Worm (Caenorhabditis elegans) whole organism, L1 larva: Measurements from ENCODE around the gene Y38F1A.2.

Experiments used
- C34B4.2 ChIP-seq: sonication (generic microtip); optimal IDR thresholded peaks from 2 replicates; lab custom pipeline; 2017; ENCODE audit warnings: mild to moderate bottlenecking, missing genetic modification characterization, missing compliant biosample characterization
- Y116A8C.19 ChIP-seq: sonication (generic microtip); optimal IDR thresholded peaks from 2 replicates; lab custom pipeline; 2016; ENCODE audit warnings: missing compliant biosample characterization, missing genetic modification characterization, borderline replicate concordance
- aha-1 ChIP-seq: fragments of 150-350 bp; optimal IDR thresholded peaks from 2 replicates; lab custom pipeline; 2014; ENCODE audit warnings: missing biosample characterization, missing genetic modification characterization
- blmp-1 ChIP-seq: fragments of 150-350 bp; optimal IDR thresholded peaks from 2 replicates; lab custom pipeline; 2014; ENCODE audit warnings: missing biosample characterization, missing genetic modification characterization
- ceh-82 ChIP-seq, 3 experiments: fragments of 150-350 bp in 1 of 3; sonication (generic microtip) in 2 of 3; optimal IDR thresholded peaks; 2 replicates each; lab custom pipeline; 2014 to 2017; ENCODE audit warnings: missing biosample characterization in 3 of 3, missing genetic modification characterization in 3 of 3
- efl-1 ChIP-seq, 4 experiments: fragments of 150-350 bp; optimal IDR thresholded peaks in 3 of 4; peaks in 1 of 4; 1 replicate in 1 of 4; 2 replicates in 3 of 4; lab custom pipeline; 2014; ENCODE audit warnings: missing biosample characterization in 2 of 4, missing genetic modification characterization in 2 of 4, missing genetic modification reagents in 2 of 4
- egl-27 ChIP-seq, 2 experiments: fragments of 150-350 bp in 1 of 2; sonication (generic microtip); optimal IDR thresholded peaks; 3 replicates each; lab custom pipeline; 2017 to 2018; ENCODE audit warnings: missing biosample characterization in 2 of 2, missing genetic modification characterization in 2 of 2, missing genetic modification reagents in 2 of 2
- elt-3 ChIP-seq, 6 experiments: fragments of 150-350 bp in 1 of 6; sonication (generic microtip); optimal IDR thresholded peaks; 2 replicates each; lab custom pipeline; 2017 to 2018; ENCODE audit warnings: missing biosample characterization in 6 of 6, missing genetic modification characterization in 6 of 6, inconsistent platforms in 1 of 6
- fkh-10 ChIP-seq: sonication (generic microtip); optimal IDR thresholded peaks from 2 replicates; lab custom pipeline; 2017; ENCODE audit warnings: missing biosample characterization, missing genetic modification reagents, missing genetic modification characterization
- grh-1 ChIP-seq: fragments of 200-800 bp; sonication (Bioruptor generic); IDR thresholded peaks from 2 replicates; pipeline ENCODE4 v1.3.6; 2022; ENCODE audit warnings: missing genetic modification reagents, missing genetic modification characterization, missing compliant biosample characterization
- hlh-17 ChIP-seq: fragments of 200-800 bp; sonication (Bioruptor generic); optimal IDR thresholded peaks from 2 replicates; lab custom pipeline; 2018; ENCODE audit warnings: missing genetic modification characterization, mild to moderate bottlenecking, missing compliant biosample characterization, moderate library complexity, borderline replicate concordance
- hlh-4 ChIP-seq: sonication (generic microtip); optimal IDR thresholded peaks from 2 replicates; lab custom pipeline; 2016; ENCODE audit warnings: mild to moderate bottlenecking, missing genetic modification characterization, missing compliant biosample characterization
- lin-13 ChIP-seq: fragments of 150-350 bp; optimal IDR thresholded peaks from 2 replicates; lab custom pipeline; 2014; ENCODE audit warnings: missing biosample characterization, missing genetic modification reagents, missing genetic modification characterization
- lin-14 ChIP-seq: fragments of 200-800 bp; sonication (Bioruptor generic); optimal IDR thresholded peaks from 2 replicates; lab custom pipeline; 2018; ENCODE audit warnings: mild to moderate bottlenecking, missing genetic modification characterization, moderate library complexity, missing compliant biosample characterization
- lir-3 ChIP-seq: sonication (generic microtip); optimal IDR thresholded peaks from 2 replicates; lab custom pipeline; 2016; ENCODE audit warnings: mild to moderate bottlenecking, missing genetic modification characterization, moderate library complexity, missing compliant biosample characterization; ENCODE audit not compliant: poor library complexity
- mab-9 ChIP-seq: fragments of 200-800 bp; sonication (Bioruptor generic); IDR thresholded peaks from 2 replicates; pipeline ENCODE4 v1.3.6; 2022; ENCODE audit warnings: missing genetic modification reagents, missing genetic modification characterization, missing compliant biosample characterization
- mef-2 ChIP-seq: fragments of 150-350 bp; optimal IDR thresholded peaks from 2 replicates; lab custom pipeline; 2014; ENCODE audit warnings: missing biosample characterization, missing genetic modification characterization
- nhr-11 ChIP-seq: fragments of 150-350 bp; optimal IDR thresholded peaks from 2 replicates; lab custom pipeline; 2014; ENCODE audit warnings: missing biosample characterization, missing genetic modification characterization
- nhr-12 ChIP-seq: sonication (generic microtip); optimal IDR thresholded peaks from 2 replicates; lab custom pipeline; 2017; ENCODE audit warnings: missing biosample characterization, missing genetic modification characterization
- nhr-28 ChIP-seq: fragments of 150-350 bp; optimal IDR thresholded peaks from 2 replicates; lab custom pipeline; 2014; ENCODE audit warnings: missing biosample characterization, missing genetic modification characterization
- nhr-84 ChIP-seq: sonication (generic microtip); optimal IDR thresholded peaks from 2 replicates; lab custom pipeline; 2017; ENCODE audit warnings: missing biosample characterization, missing genetic modification characterization
- nhr-85 ChIP-seq: sonication (generic microtip); peaks from one replicate; lab custom pipeline; 2016; ENCODE audit warnings: missing genetic modification characterization, inconsistent platforms, missing compliant biosample characterization
- pqm-1 ChIP-seq: sonication (generic microtip); optimal IDR thresholded peaks from 3 replicates; lab custom pipeline; 2017; ENCODE audit warnings: missing biosample characterization, missing genetic modification characterization
- sox-4 ChIP-seq: sonication (generic microtip); optimal IDR thresholded peaks from 2 replicates; lab custom pipeline; 2016; ENCODE audit warnings: missing genetic modification characterization, missing compliant biosample characterization
- sptf-1 ChIP-seq: fragments of 150-350 bp; optimal IDR thresholded peaks from 2 replicates; lab custom pipeline; 2014; ENCODE audit warnings: missing biosample characterization, missing genetic modification characterization
- sup-37 ChIP-seq: fragments of 200-800 bp; sonication (Bioruptor generic); optimal IDR thresholded peaks from 2 replicates; lab custom pipeline; 2018; ENCODE audit warnings: mild to moderate bottlenecking, missing genetic modification characterization, missing compliant biosample characterization
- tbx-2 ChIP-seq: sonication (generic microtip); optimal IDR thresholded peaks from 2 replicates; lab custom pipeline; 2016; ENCODE audit warnings: missing genetic modification characterization, missing compliant biosample characterization
- unc-30 ChIP-seq: sonication (generic microtip); optimal IDR thresholded peaks from 2 replicates; lab custom pipeline; 2017; ENCODE audit warnings: missing biosample characterization, missing genetic modification characterization
- vab-15 ChIP-seq: sonication (generic microtip); optimal IDR thresholded peaks from 2 replicates; lab custom pipeline; 2017; ENCODE audit warnings: missing genotype, mild to moderate bottlenecking, missing genetic modification characterization, missing compliant biosample characterization
- xbp-1 ChIP-seq: sonication (generic microtip); optimal IDR thresholded peaks from 2 replicates; lab custom pipeline; 2016; ENCODE audit warnings: missing genetic modification characterization, missing compliant biosample characterization
- zag-1 ChIP-seq: fragments of 150-350 bp; optimal IDR thresholded peaks from 2 replicates; lab custom pipeline; 2014; ENCODE audit warnings: missing biosample characterization, missing genetic modification characterization
- ztf-11 ChIP-seq, 2 experiments: sonication (generic microtip); optimal IDR thresholded peaks; 2 replicates each; lab custom pipeline; 2016 to 2017; ENCODE audit warnings: missing genetic modification characterization in 2 of 2, missing biosample characterization in 1 of 2, missing compliant biosample characterization in 1 of 2

The Y38F1A.2 gene

DNA sequence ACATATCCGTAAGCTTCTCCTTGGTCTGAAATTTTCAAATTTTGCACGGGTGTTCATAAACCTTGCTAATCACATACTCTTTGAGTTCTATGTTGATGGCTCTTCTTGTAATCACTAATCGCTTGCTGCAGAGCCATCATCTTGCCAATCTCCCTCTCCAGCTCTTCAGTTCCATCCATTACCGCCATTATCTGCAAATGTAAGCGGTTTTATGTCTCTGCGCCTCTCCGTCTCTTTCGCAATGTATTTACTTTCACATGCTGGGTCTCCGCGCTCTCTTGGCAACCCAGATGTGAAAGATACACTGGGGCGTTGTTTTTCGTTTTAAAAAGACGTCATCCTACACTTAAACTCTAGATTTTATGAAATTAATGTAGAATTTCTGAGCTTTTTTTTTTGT, 1.5 kb upstream of the Y38F1A.2 start (continued):
- TF ChIP-seq aha-1 (tag; lab: Kevin White, UChicago) (no peak), fkh-10 (GFP tag; lab: Kevin White, UChicago) (no peak), efl-1 (optimal IDR thresholded peaks at IDR 0.05; lab: Kevin White, UChicago) (peak; percentile 59 to 73), efl-1 (GFP tag; optimal IDR thresholded peaks at IDR 0.05 in 1 of 2; lab: Kevin White, UChicago) (peak in 1 of 2 experiments; percentile 41), zag-1 (tag; lab: Kevin White, UChicago) (no peak)

DNA sequence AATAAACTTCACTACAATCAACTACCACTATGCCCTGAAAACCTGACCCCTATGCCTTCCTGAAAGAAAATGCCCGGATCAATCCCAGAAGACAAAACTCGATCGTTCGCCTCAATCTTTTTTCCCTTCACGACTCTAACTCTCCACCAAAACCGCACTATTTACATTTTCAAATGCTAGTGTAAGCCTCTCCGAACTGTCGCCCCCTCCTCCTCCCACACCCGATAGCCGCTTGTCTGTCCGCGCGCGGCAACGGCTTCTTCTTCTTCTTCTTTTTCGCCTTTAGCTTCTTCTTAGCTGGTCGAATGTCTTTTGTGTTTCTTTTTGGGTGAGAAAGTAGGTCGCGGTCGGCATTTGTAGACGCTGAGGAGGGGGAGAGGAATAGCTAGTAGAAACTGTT, 5.4 kb downstream of the Y38F1A.2 start:
- TF ChIP-seq blmp-1 (tag; lab: Kevin White, UChicago) = peak; percentile 70
- no peak for TF ChIP-seq nhr-28 (tag; lab: Kevin White, UChicago)
- no peak for TF ChIP-seq lir-3 (tag; lab: Kevin White, UChicago)
- TF ChIP-seq tbx-2 = no peak
- TF ChIP-seq Y116A8C.19 (tag; lab: Kevin White, UChicago) = no peak
- TF ChIP-seq nhr-12 (tag; lab: Kevin White, UChicago) = no peak

DNA sequence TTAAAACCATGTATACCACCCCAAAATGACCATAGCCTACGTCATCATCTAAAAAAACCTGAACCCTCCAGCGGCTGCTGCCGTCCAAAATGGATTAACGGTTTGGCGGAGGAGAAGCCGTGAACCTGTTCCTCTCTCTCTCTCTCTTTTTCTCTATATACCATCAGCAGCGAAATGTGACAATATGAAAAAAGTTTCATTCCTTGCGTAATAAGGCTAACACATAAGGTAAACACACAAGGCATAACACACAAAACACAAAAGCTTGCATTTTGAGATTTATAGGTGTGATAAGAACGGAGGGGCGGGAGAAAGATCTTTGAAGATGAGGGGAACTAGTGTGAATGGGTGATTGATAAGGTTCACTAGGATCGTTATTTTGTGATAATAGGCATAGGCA, 6.5 kb downstream of the Y38F1A.2 start:
- TF ChIP-seq lir-3 (tag; lab: Kevin White, UChicago) = no peak
- no peak for TF ChIP-seq aha-1 (tag; lab: Kevin White, UChicago)
- peak; percentile 25 for TF ChIP-seq nhr-85 (tag; lab: Kevin White, UChicago)
- TF ChIP-seq blmp-1 (tag; lab: Kevin White, UChicago) = peak; percentile 34

DNA sequence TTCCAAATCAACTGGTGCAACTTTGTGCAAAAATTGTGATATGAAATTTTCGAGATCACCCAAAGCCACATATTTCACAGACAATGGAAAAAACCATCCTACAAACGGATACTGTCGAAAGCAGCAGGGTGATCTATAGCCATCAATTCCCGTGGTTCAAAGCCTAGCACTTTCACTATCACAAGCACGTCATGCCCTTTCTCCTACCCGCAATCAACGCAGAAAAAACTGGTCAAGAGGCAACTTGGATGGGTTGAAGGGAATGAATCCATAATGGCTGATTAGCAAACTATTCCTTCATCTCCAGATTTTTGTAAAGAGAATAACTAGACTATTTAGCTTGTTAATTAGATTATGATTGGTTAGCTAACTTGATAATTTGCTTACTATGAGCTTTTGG, 7.0 kb downstream of the Y38F1A.2 start:
- TF ChIP-seq ztf-11 (tag; optimal IDR thresholded peaks at IDR 0.05; lab: Kevin White, UChicago) = no peak
- TF ChIP-seq nhr-28 (tag; lab: Kevin White, UChicago) = no peak
- no peak for TF ChIP-seq fkh-10 (GFP tag; lab: Kevin White, UChicago)
- TF ChIP-seq nhr-11 = no peak
- TF ChIP-seq nhr-84 = no peak
- TF ChIP-seq xbp-1 (tag; lab: Kevin White, UChicago) = no peak
- TF ChIP-seq blmp-1 (tag; lab: Kevin White, UChicago) = peak; percentile 91

DNA sequence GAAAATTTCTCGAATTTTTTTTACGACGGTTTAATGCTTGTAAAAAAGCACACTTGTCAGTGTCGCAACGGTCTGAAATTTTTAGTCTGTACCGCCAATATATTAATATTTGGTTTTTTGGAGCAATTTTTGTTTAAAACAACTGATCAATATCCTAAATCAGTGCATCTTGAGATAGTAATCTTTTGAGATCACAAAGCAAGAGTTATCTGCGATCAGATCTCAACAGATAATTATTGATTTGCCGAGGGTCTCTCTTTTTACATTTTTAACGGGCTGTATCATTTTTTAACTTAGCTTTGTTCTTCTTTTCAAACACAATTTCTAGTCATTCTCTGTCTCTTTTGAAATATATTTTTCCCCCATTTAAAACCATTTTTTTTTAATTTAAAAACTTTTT, 10.4 kb downstream of the Y38F1A.2 start:
- TF ChIP-seq nhr-85 (tag; lab: Kevin White, UChicago) (peak; percentile 69), vab-15 (tag; lab: Kevin White, UChicago) (no peak), sup-37 (GFP tag; lab: Kevin White, UChicago) (no peak), nhr-84 (no peak)

DNA sequence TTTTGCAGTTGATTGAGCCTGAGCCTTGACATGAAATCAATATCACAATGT, 10.6 kb downstream of the Y38F1A.2 start, which contains the start of gene ptr-18:
TSS of gene ptr-18 (plus strand) at position 9 of the 51 bp plus-strand sequence.
- TF ChIP-seq mef-2 (tag; lab: Kevin White, UChicago) = no peak
- no peak for TF ChIP-seq fkh-10 (GFP tag; lab: Kevin White, UChicago)
- no peak for TF ChIP-seq ceh-82 (tag; optimal IDR thresholded peaks at IDR 0.05; lab: Kevin White, UChicago)
- no peak for TF ChIP-seq mab-9 (GFP tag; lab: Robert Waterston, UW)
- no peak for TF ChIP-seq unc-30 (tag; lab: Kevin White, UChicago)
- no peak for TF ChIP-seq hlh-17
- TF ChIP-seq pqm-1 (tag; lab: Kevin White, UChicago) = no peak
- TF ChIP-seq lin-13 (GFP tag; lab: Kevin White, UChicago) = no peak
- no peak for TF ChIP-seq sptf-1 (tag; lab: Kevin White, UChicago)
- no peak for TF ChIP-seq hlh-4 (tag; lab: Kevin White, UChicago)
- no peak for TF ChIP-seq egl-27 (tag; optimal IDR thresholded peaks at IDR 0.05; lab: Kevin White, UChicago)
- no peak for TF ChIP-seq lir-3 (tag; lab: Kevin White, UChicago)
- TF ChIP-seq sox-4 (tag; lab: Kevin White, UChicago) = no peak
- TF ChIP-seq lin-14 (GFP tag; lab: Kevin White, UChicago) = no peak
- TF ChIP-seq, all 84 proteins: peak for 0

DNA sequence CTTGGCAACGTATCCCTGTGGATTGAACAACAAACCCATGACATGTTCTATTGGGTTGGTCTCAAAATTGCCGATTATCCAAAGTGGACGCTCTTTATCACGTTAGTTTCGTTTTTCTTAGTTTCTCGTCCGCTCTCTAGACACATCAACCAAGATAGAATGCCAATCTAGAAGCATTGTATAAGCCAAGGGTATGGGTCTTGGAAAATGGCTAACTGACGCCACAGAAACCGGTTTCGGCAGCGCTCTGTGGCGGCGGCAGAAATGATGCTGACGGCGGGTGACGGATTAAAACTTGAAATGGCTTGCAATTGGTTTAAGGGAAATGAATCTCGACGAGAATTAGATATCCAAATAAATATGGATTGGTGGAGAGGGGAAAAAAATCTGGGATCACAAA, 10.8 kb downstream of the Y38F1A.2 start:
- TF ChIP-seq elt-3 (tag; optimal IDR thresholded peaks at IDR 0.05; lab: Kevin White, UChicago) (peak in 1 of 6 experiments; percentile 3), blmp-1 (tag; lab: Kevin White, UChicago) (peak; percentile 29), C34B4.2 (tag; lab: Kevin White, UChicago) (no peak), nhr-85 (tag; lab: Kevin White, UChicago) (peak; percentile 48), grh-1 (GFP tag; lab: Robert Waterston, UW) (peak; percentile 76)
